Fruit fly (Drosophila melanogaster) whole organism, pupa: Measurements from ENCODE around the gene porin.

ENCODE experiments used
- CG10348 ChIP-seq: fragments of 200-800 bp; sonication (Bioruptor generic); IDR thresholded peaks from 2 replicates; pipeline ENCODE4 v1.3.6; 2022; ENCODE audit warnings: missing biosample characterization, missing genetic modification characterization
- CG12605 ChIP-seq: fragments of 200-800 bp; sonication (Bioruptor generic); IDR thresholded peaks from 2 replicates; pipeline ENCODE4 v1.3.6; 2022; ENCODE audit warnings: missing biosample characterization, missing genetic modification characterization
- CG34367 ChIP-seq: fragments of 200-800 bp; sonication (Bioruptor generic); optimal IDR thresholded peaks from 2 replicates; lab custom pipeline; 2018; ENCODE audit warnings: missing biosample characterization, mild to moderate bottlenecking, missing genetic modification characterization
- rn ChIP-seq: fragments of 200-800 bp; sonication (Bioruptor generic); IDR thresholded peaks from 2 replicates; pipeline ENCODE4 v1.3.6; 2022; ENCODE audit warnings: missing biosample characterization, missing genetic modification characterization

DNA sequence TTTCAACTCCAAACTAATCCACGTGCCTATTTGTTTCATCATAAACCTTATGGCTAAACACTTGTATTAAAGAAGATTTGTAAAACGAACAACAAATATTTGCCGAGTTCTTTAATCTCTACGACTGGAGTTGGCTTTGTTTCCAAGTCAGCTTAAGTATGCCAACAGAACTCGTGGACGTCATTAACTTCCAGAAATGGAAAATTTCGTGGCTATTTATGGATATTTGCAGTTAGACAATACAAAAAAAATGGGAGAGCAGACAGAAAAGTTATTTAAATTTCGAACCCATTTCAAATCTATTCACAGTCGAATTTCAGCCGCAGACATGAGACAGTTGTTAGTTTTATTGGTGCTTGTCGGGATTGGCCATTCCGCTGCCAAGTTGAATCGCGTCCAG lies 30.2 kb downstream of the porin start, which contains the start of gene CG17134:
- no peak for TF ChIP-seq CG12605 (GFP tag; lab: Robert Waterston, UW)
- no peak for TF ChIP-seq CG34367 (tag; lab: Kevin White, UChicago)
- no peak for TF ChIP-seq CG10348
- no peak for TF ChIP-seq rn (GFP tag; lab: Robert Waterston, UW)
